Fruit fly (Drosophila melanogaster): ENCODE measurements around the gene Or33a.

The Or33a gene

DNA sequence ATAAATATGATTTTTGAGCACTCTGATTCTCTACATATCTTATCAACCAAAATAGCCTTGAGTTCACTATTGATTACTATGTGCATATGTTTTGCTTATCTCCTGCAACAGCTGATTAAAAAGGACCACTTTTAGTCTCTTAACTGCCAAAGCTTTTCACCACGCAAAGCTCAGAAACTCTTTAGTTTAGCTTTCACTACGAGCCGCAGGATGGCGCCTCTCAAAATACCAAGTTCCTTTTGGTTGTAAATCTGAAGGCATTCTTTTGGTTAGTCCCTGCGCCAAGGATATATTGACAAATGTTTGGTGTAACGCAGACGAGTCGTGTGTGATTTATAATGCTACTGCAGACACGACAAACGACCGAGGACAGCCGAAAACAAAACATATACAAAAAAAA is 30.1 kb upstream of the Or33a start:
- TF ChIP-seq CG2129 (GFP tag; IDR thresholded peaks at IDR 0.05; ENCODE audit: partially characterized antibody) (no peak), Rx (GFP tag; IDR thresholded peaks at IDR 0.05) (no peak), lab (GFP tag; optimal IDR thresholded peaks at IDR 0.05) (peak; percentile 38), CG18599 (GFP tag; optimal IDR thresholded peaks at IDR 0.05) (peak; percentile 11), CG3163 (GFP tag; optimal IDR thresholded peaks at IDR 0.05) (peak; percentile 74), CG14050 (GFP tag; IDR thresholded peaks at IDR 0.05) (no peak), CG32532 (GFP tag; IDR thresholded peaks at IDR 0.05) (peak; percentile 14; the same call in 1 of the 2 replicates), scrt (GFP tag; optimal IDR thresholded peaks at IDR 0.05) (peak; percentile 38), CG14965 (GFP tag; optimal IDR thresholded peaks at IDR 0.05; ENCODE audit: borderline replicate concordance) (peak; percentile 91), CG15514 (GFP tag; optimal IDR thresholded peaks at IDR 0.05) (peak; percentile 1), knrl (GFP tag; IDR thresholded peaks at IDR 0.05; ENCODE audit: partially characterized antibody) (no peak), CG3281 (GFP tag; optimal IDR thresholded peaks at IDR 0.05) (peak; percentile 6), z (GFP tag; IDR thresholded peaks at IDR 0.05) (no peak), CTCF (GFP tag; optimal IDR thresholded peaks at IDR 0.05) (peak; percentile 87), hbn (GFP tag; IDR thresholded peaks at IDR 0.05; ENCODE audit: partially characterized antibody) (no peak), vfl (GFP tag; optimal IDR thresholded peaks at IDR 0.05) (no peak), toy (GFP tag; IDR thresholded peaks at IDR 0.05) (no peak), shn (GFP tag; optimal IDR thresholded peaks at IDR 0.05) (no peak), CG6765 (GFP tag; optimal IDR thresholded peaks at IDR 0.05) (peak; percentile 2), CG13296 (GFP tag; optimal IDR thresholded peaks at IDR 0.05) (peak; percentile 20), CG12071 (GFP tag; optimal IDR thresholded peaks at IDR 0.05) (peak; percentile 13), onecut (GFP tag; IDR thresholded peaks at IDR 0.05) (peak; percentile 25; the same call in 1 of the 2 replicates), Meics (GFP tag; optimal IDR thresholded peaks at IDR 0.05) (peak; percentile 1), Fer1 (GFP tag; optimal IDR thresholded peaks at IDR 0.05) (peak; percentile 46), CG8290 (GFP tag; optimal IDR thresholded peaks at IDR 0.05) (no peak), CG8290 (tag; optimal IDR thresholded peaks at IDR 0.05) (no peak), Kr (GFP tag; optimal IDR thresholded peaks at IDR 0.05) (no peak)

DNA sequence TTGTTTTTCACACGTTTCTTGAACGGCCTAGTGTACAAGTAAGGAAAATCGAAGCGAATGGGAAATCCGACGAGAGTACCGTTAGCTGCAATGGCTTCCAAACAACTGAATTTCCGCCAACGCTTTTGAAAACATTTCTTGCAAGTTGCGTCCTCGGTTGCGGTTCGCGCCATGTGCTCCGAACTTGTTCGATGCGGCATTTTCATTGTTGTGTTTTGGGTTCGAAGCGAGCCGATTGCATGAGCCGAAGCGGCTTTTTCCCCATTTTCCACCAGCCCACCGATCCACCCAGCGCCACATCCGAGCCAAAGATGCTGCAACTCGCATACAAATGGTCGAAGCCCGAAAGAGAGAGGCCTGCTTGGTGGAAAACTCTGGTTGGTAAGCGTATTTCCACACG is 5.8 kb upstream of the Or33a start, which contains the start of gene Pde1c:
TSS of gene Pde1c (minus strand) at position 109 of the 400 bp plus-strand sequence.
- no peak for TF ChIP-seq CG10147 (GFP tag; optimal IDR thresholded peaks at IDR 0.05)
- peak; percentile 86 for TF ChIP-seq Deaf1 (tag; optimal IDR thresholded peaks at IDR 0.05)
- TF ChIP-seq CG5180 (GFP tag; optimal IDR thresholded peaks at IDR 0.05) = peak; percentile 97

DNA sequence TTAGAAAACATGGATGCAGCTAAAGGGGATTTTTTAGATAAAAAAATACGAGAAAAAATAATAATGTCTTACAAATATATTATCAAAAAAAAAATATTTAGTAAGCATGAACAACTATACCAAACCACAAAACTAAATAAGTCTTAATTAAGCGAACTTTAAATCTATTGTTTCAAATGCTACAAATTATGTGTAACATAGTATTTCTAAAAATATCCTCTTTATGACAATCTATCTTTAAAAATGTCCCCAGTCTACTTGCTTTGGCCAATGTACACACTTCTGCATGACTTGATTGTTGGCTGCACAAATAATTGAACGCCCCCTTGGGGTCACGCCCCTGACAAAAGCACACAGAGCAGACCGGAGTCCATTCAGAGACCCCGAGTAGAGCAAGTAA is 2.7 kb upstream of the Or33a start:
- TF ChIP-seq Sox100B (GFP tag; optimal IDR thresholded peaks at IDR 0.05) (peak; percentile 63), CG18599 (GFP tag; optimal IDR thresholded peaks at IDR 0.05) (peak; percentile 39), CG4404 (GFP tag; IDR thresholded peaks at IDR 0.05) (no peak), Sox102F (GFP tag; optimal IDR thresholded peaks at IDR 0.05) (peak; percentile 32), CG12659 (GFP tag; optimal IDR thresholded peaks at IDR 0.05) (peak; percentile 9), Dbx (GFP tag; IDR thresholded peaks at IDR 0.05) (peak; percentile 39; the same call in 1 of the 3 replicates), CG1792 (GFP tag; optimal IDR thresholded peaks at IDR 0.05) (no peak), wek (GFP tag; optimal IDR thresholded peaks at IDR 0.05) (no peak), disco-r (GFP tag; optimal IDR thresholded peaks at IDR 0.05) (no peak), CG9932 (GFP tag; IDR thresholded peaks at IDR 0.05) (0 out of 2 replicates have a peak, but pooled peaks have one; percentile 31), Hr51 (GFP tag; optimal IDR thresholded peaks at IDR 0.05) (peak in 1 of 2 experiments; percentile 40), Atf6 (GFP tag; IDR thresholded peaks at IDR 0.05) (0 out of 2 replicates have a peak, but pooled peaks have one; percentile 33), CG7556 (GFP tag; optimal IDR thresholded peaks at IDR 0.05) (peak; percentile 19), D (optimal IDR thresholded peaks at IDR 0.05) (no peak), D (GFP tag; optimal IDR thresholded peaks at IDR 0.05) (peak; percentile 13), lab (GFP tag; optimal IDR thresholded peaks at IDR 0.05) (peak; percentile 33), ind (GFP tag; optimal IDR thresholded peaks at IDR 0.05) (peak; percentile 9), CG17612 (GFP tag; IDR thresholded peaks at IDR 0.05) (no peak), CG13424 (tag; optimal IDR thresholded peaks at IDR 0.05) (peak; percentile 47), CG3281 (GFP tag; optimal IDR thresholded peaks at IDR 0.05) (peak; percentile 44), CG15269 (tag; optimal IDR thresholded peaks at IDR 0.05) (peak; percentile 37), Ada2b (GFP tag; IDR thresholded peaks at IDR 0.05) (peak; percentile 28; the same call in 1 of the 2 replicates)

Measured in whole organism, embryonic.